Fruit fly (Drosophila melanogaster) whole organism, pupa: ENCODE measurements around the gene CG5854.

Source experiments
- CG10348 ChIP-seq: fragments of 200-800 bp; sonication (Bioruptor generic); IDR thresholded peaks from 2 replicates; pipeline ENCODE4 v1.3.6; 2022; ENCODE audit warnings: missing biosample characterization, missing genetic modification characterization
- CG12605 ChIP-seq: fragments of 200-800 bp; sonication (Bioruptor generic); IDR thresholded peaks from 2 replicates; pipeline ENCODE4 v1.3.6; 2022; ENCODE audit warnings: missing biosample characterization, missing genetic modification characterization
- CG13204 ChIP-seq: fragments of 200-800 bp; sonication (Bioruptor generic); optimal IDR thresholded peaks from 2 replicates; lab custom pipeline; 2018; ENCODE audit warnings: missing biosample characterization, mild to moderate bottlenecking, missing genetic modification characterization, moderate library complexity
- CG14655 ChIP-seq: fragments of 200-800 bp; sonication (Bioruptor generic); optimal IDR thresholded peaks from 3 replicates; lab custom pipeline; 2017; ENCODE audit warnings: mild to moderate bottlenecking, missing biosample characterization, missing genetic modification reagents, missing genetic modification characterization
- CG15710 ChIP-seq: fragments of 200-800 bp; sonication (Bioruptor generic); optimal IDR thresholded peaks from 2 replicates; lab custom pipeline; 2018; ENCODE audit warnings: missing biosample characterization, mild to moderate bottlenecking, missing genetic modification characterization, moderate library complexity
- CG17806 ChIP-seq: fragments of 200-800 bp; sonication (Bioruptor generic); optimal IDR thresholded peaks from 2 replicates; lab custom pipeline; 2018; ENCODE audit warnings: missing biosample characterization, mild to moderate bottlenecking, missing genetic modification characterization, moderate library complexity
- CG32121 ChIP-seq: fragments of 200-800 bp; sonication (Bioruptor generic); IDR thresholded peaks from 2 replicates; pipeline ENCODE4 v1.3.6; 2022; ENCODE audit warnings: missing biosample characterization, missing genetic modification characterization
- CG34367 ChIP-seq: fragments of 200-800 bp; sonication (Bioruptor generic); optimal IDR thresholded peaks from 2 replicates; lab custom pipeline; 2018; ENCODE audit warnings: missing biosample characterization, mild to moderate bottlenecking, missing genetic modification characterization
- CG4496 ChIP-seq: fragments of 200-800 bp; sonication (Bioruptor generic); IDR thresholded peaks from 3 replicates; pipeline ENCODE4 v1.3.6; 2022; ENCODE audit warnings: missing biosample characterization, missing genetic modification characterization
- CG8159 ChIP-seq: fragments of 200-800 bp; sonication (Bioruptor generic); optimal IDR thresholded peaks from 3 replicates; lab custom pipeline; 2018; ENCODE audit warnings: missing biosample characterization, mild to moderate bottlenecking, missing genetic modification characterization, moderate library complexity
- CG8301 ChIP-seq: fragments of 200-800 bp; sonication (Bioruptor generic); optimal IDR thresholded peaks from 2 replicates; lab custom pipeline; 2018; ENCODE audit warnings: missing biosample characterization, mild to moderate bottlenecking, missing genetic modification characterization
- CG9948 ChIP-seq: fragments of 200-800 bp; sonication (Bioruptor generic); optimal IDR thresholded peaks from 2 replicates; lab custom pipeline; 2018; ENCODE audit warnings: missing biosample characterization, mild to moderate bottlenecking, missing genetic modification characterization, moderate library complexity
- D1 ChIP-seq: fragments of 200-800 bp; sonication (Bioruptor generic); optimal IDR thresholded peaks from 2 replicates; lab custom pipeline; 2018; ENCODE audit warnings: missing biosample characterization, mild to moderate bottlenecking, missing genetic modification characterization, moderate library complexity
- EcR ChIP-seq: fragments of 200-800 bp; sonication (Bioruptor generic); optimal IDR thresholded peaks from 3 replicates; lab custom pipeline; 2019; ENCODE audit warnings: missing biosample characterization, missing genetic modification characterization, mild to moderate bottlenecking, moderate library complexity, missing genetic modification reagents
- Ets98B ChIP-seq: fragments of 200-800 bp; sonication (Bioruptor generic); IDR thresholded peaks from 2 replicates; pipeline ENCODE4 v1.3.6; 2022; ENCODE audit warnings: missing biosample characterization, missing genetic modification characterization
- Pif1A ChIP-seq: fragments of 200-800 bp; sonication (Bioruptor generic); optimal IDR thresholded peaks from 3 replicates; lab custom pipeline; 2016; ENCODE audit warnings: missing biosample characterization, missing genetic modification characterization
- Pif1B ChIP-seq: fragments of 200-800 bp; sonication (Bioruptor generic); optimal IDR thresholded peaks from 3 replicates; lab custom pipeline; 2016; ENCODE audit warnings: missing biosample characterization, missing genetic modification characterization
- Snoo ChIP-seq: fragments of 200-800 bp; sonication (Bioruptor generic); optimal IDR thresholded peaks from 3 replicates; lab custom pipeline; 2017; ENCODE audit warnings: missing biosample characterization, mild to moderate bottlenecking, missing genetic modification characterization, inconsistent platforms
- fd96Ca ChIP-seq: fragments of 200-800 bp; sonication (Bioruptor generic); IDR thresholded peaks from 3 replicates; pipeline ENCODE4 v1.3.6; 2022; ENCODE audit warnings: missing biosample characterization, missing genetic modification characterization
- gl ChIP-seq: fragments of 200-800 bp; sonication (Bioruptor generic); optimal IDR thresholded peaks from 2 replicates; lab custom pipeline; 2018; ENCODE audit warnings: missing biosample characterization, mild to moderate bottlenecking, missing genetic modification characterization
- rn ChIP-seq: fragments of 200-800 bp; sonication (Bioruptor generic); IDR thresholded peaks from 2 replicates; pipeline ENCODE4 v1.3.6; 2022; ENCODE audit warnings: missing biosample characterization, missing genetic modification characterization

The CG5854 gene

DNA sequence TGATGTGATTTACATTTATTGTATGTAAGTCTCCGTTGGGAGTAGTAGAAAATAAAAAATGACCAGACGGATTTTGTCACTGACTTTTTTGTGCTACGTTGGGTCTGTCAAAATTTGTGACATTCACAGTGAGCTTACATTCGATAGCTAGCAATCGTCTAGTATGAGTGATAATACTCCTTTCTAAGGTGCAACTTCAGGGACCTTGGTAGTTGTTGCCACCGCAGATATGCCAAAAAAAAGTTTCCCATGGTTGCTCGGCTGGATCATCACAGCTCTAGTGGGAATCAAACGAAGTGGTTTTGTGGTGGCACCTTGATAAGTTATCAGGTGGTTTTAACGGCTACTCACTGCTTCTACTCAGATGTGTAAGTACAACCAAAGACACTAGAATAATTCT, 40.3 kb upstream of the CG5854 start, which contains the start of gene tbrd-1:
Gene tbrd-1, minus strand, starts transcription at position 101 of the 400 bp plus-strand sequence.
- TF ChIP-seq CG8301 (tag; lab: Kevin White, UChicago): no peak
- no peak for TF ChIP-seq CG32121 (GFP tag; lab: Robert Waterston, UW)
- TF ChIP-seq EcR: no peak
- TF ChIP-seq fd96Ca: no peak
- no peak for TF ChIP-seq CG8159 (tag; lab: Kevin White, UChicago)
- no peak for TF ChIP-seq CG15710
- TF ChIP-seq CG12605: no peak

dm6 chr3R:23900092-23900491, 33.6 kb upstream of the CG5854 start:
- TF ChIP-seq D1: no peak
- no peak for TF ChIP-seq CG17806 (tag; lab: Kevin White, UChicago)
- no peak for TF ChIP-seq Ets98B
- no peak for TF ChIP-seq CG15710
- TF ChIP-seq, all 21 proteins: peak for 0

- peak; percentile 65 for TF ChIP-seq CG8159 (tag; lab: Kevin White, UChicago)
- TF ChIP-seq Pif1B (GFP tag; lab: Kevin White, UChicago): no peak
- peak; percentile 21 for TF ChIP-seq CG17806 (tag; lab: Kevin White, UChicago)
- TF ChIP-seq Pif1A (GFP tag; lab: Kevin White, UChicago): no peak
- TF ChIP-seq CG9948 (tag; lab: Kevin White, UChicago): peak; percentile 47
- peak; percentile 23 for TF ChIP-seq CG34367 (tag; lab: Kevin White, UChicago)
- no peak for TF ChIP-seq CG12605
- TF ChIP-seq CG15710: peak; percentile 23
- no peak for TF ChIP-seq D1
- TF ChIP-seq, all 21 proteins: peak for 5
Measured at dm6 chr3R:23902034-23902433, 31.7 kb upstream of the CG5854 start.

dm6 chr3R:23902557-23902956, 31.2 kb upstream of the CG5854 start:
- TF ChIP-seq Snoo: no peak
- no peak for TF ChIP-seq CG12605
- 0 out of 2 replicates have a peak, but pooled peaks have one; percentile 9 for TF ChIP-seq Ets98B
- TF ChIP-seq CG14655 (GFP tag; lab: Kevin White, UChicago): no peak
- no peak for TF ChIP-seq CG10348 (GFP tag; lab: Robert Waterston, UW)
- no peak for TF ChIP-seq D1
- no peak for TF ChIP-seq CG8159 (tag; lab: Kevin White, UChicago)
- no peak for TF ChIP-seq CG9948 (tag; lab: Kevin White, UChicago)
- no peak for TF ChIP-seq CG8301 (tag; lab: Kevin White, UChicago)
- TF ChIP-seq CG32121 (GFP tag; lab: Robert Waterston, UW): 0 out of 2 replicates have a peak, but pooled peaks have one; percentile 12
- no peak for TF ChIP-seq gl (tag; lab: Kevin White, UChicago)
- no peak for TF ChIP-seq Pif1A (GFP tag; lab: Kevin White, UChicago)
- no peak for TF ChIP-seq CG4496 (GFP tag; lab: Robert Waterston, UW)
- no peak for TF ChIP-seq CG15710
- TF ChIP-seq fd96Ca: no peak

dm6 chr3R:23903425-23903824, 30.3 kb upstream of the CG5854 start:
- no peak for TF ChIP-seq CG34367 (tag; lab: Kevin White, UChicago)
- TF ChIP-seq Pif1B (GFP tag; lab: Kevin White, UChicago): no peak
- TF ChIP-seq CG9948 (tag; lab: Kevin White, UChicago): no peak
- TF ChIP-seq CG8159 (tag; lab: Kevin White, UChicago): peak; percentile 70
- TF ChIP-seq, all 21 proteins: peak for 1

- no peak for TF ChIP-seq CG32121 (GFP tag; lab: Robert Waterston, UW)
- no peak for TF ChIP-seq CG10348 (GFP tag; lab: Robert Waterston, UW)
- peak; percentile 32 for TF ChIP-seq gl (tag; lab: Kevin White, UChicago)
- TF ChIP-seq Ets98B: no peak
- peak; percentile 74 for TF ChIP-seq CG17806 (tag; lab: Kevin White, UChicago)
- TF ChIP-seq CG13204 (GFP tag; lab: Kevin White, UChicago): peak; percentile 68
- TF ChIP-seq Snoo: peak; percentile 76
- TF ChIP-seq CG14655 (GFP tag; lab: Kevin White, UChicago): no peak
- TF ChIP-seq EcR: peak; percentile 78
- TF ChIP-seq D1: no peak
- TF ChIP-seq CG8159 (tag; lab: Kevin White, UChicago): peak; percentile 86
- TF ChIP-seq CG8301 (tag; lab: Kevin White, UChicago): no peak
- no peak for TF ChIP-seq CG4496 (GFP tag; lab: Robert Waterston, UW)
- TF ChIP-seq CG9948 (tag; lab: Kevin White, UChicago): peak; percentile 69
- peak; percentile 63 for TF ChIP-seq Pif1B (GFP tag; lab: Kevin White, UChicago)
- TF ChIP-seq fd96Ca: no peak
- TF ChIP-seq CG12605: no peak
- no peak for TF ChIP-seq rn (GFP tag; lab: Robert Waterston, UW)
- peak; percentile 82 for TF ChIP-seq Pif1A (GFP tag; lab: Kevin White, UChicago)
- peak; percentile 67 for TF ChIP-seq CG34367 (tag; lab: Kevin White, UChicago)
- TF ChIP-seq CG15710: peak; percentile 86
Measured at dm6 chr3R:23909347-23909862, 24.3 kb upstream of the CG5854 start.

DNA sequence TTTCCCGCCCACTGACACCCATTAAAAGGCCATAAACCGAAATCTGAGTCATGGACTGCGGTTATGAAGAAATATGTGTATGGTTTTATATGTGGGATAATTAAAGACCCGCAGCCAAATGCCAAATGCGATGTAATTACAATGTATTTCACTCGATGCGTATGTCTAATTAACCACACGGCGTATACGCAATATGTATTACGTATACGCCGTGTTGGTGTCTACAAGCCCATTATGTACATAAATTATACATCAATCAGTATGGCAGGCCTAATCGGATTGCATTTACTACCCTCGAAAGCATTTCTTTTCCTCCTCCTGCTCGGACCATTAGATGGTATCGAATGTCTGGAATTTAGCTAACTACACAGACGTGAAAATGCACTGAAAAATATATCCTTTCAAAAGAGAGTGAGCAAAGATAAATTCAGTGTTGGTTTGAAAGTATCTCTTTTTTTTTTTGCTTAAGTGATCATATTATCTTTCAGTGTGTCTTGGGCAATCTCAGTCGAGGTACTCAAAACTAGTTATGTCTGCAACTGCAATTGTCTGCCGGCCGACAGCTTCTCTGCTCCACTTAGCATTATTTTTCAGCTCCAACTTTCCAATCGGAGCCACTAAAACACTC, 23.3 kb upstream of the CG5854 start:
- TF ChIP-seq CG13204 (GFP tag; lab: Kevin White, UChicago): no peak
- peak; percentile 11 for TF ChIP-seq CG8301 (tag; lab: Kevin White, UChicago)
- TF ChIP-seq Ets98B: peak; percentile 58
- no peak for TF ChIP-seq CG9948 (tag; lab: Kevin White, UChicago)
- TF ChIP-seq Pif1B (GFP tag; lab: Kevin White, UChicago): no peak
- TF ChIP-seq CG34367 (tag; lab: Kevin White, UChicago): no peak
- TF ChIP-seq CG12605: no peak
- TF ChIP-seq gl (tag; lab: Kevin White, UChicago): no peak
- TF ChIP-seq fd96Ca: no peak
- TF ChIP-seq CG15710: no peak
- no peak for TF ChIP-seq D1
- TF ChIP-seq CG14655 (GFP tag; lab: Kevin White, UChicago): peak; percentile 27
- TF ChIP-seq CG8159 (tag; lab: Kevin White, UChicago): no peak
- TF ChIP-seq CG10348 (GFP tag; lab: Robert Waterston, UW): no peak
- no peak for TF ChIP-seq Snoo
- no peak for TF ChIP-seq rn (GFP tag; lab: Robert Waterston, UW)
- no peak for TF ChIP-seq CG17806 (tag; lab: Kevin White, UChicago)
- TF ChIP-seq CG4496 (GFP tag; lab: Robert Waterston, UW): peak; percentile 51; the same call in 2 of the 3 replicates
- no peak for TF ChIP-seq EcR
- TF ChIP-seq CG32121 (GFP tag; lab: Robert Waterston, UW): no peak
- peak; percentile 11 for TF ChIP-seq Pif1A (GFP tag; lab: Kevin White, UChicago)
